Fruit fly (Drosophila melanogaster): ENCODE measurements around the gene Gmd.

Gene Gmd

dm6 chr2L:4976988-4977551 lies at the start of gene Gmd, which contains the start of gene CG3792:
Gene Gmd (minus strand): TSS chr2L:4977023.
Gene CG3792 (plus strand): TSS chr2L:4977312.
- no peak for TF ChIP-seq CTCF (optimal IDR thresholded peaks at IDR 0.05)
- TF ChIP-seq CG8478 (optimal IDR thresholded peaks at IDR 0.05), result no peak

dm6 chr2L:5025557-5025956 lies 48.7 kb upstream of the Gmd start:
- no peak for TF ChIP-seq CTCF (optimal IDR thresholded peaks at IDR 0.05)
- no peak for TF ChIP-seq CG8478 (optimal IDR thresholded peaks at IDR 0.05)

DNA sequence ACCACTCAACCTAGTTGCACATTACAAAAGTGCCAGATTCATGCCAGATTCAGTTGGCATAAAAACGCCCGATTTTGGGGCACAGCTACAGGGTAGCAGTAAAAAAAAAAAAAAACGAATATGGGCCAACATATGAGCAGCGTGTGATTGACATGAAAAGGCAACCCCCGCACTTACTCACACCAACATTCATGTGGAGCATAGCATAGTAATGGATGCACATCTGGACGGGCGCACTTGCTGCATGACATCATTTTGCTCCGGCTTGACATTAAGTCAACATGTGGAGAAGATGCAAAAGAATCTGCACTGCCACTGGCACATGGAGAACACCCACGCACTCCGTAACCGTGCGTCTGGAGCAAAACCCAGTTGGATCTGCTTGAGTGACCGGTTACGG lies 45.8 kb upstream of the Gmd start:
- TF ChIP-seq CTCF (optimal IDR thresholded peaks at IDR 0.05) (no peak), CG8478 (optimal IDR thresholded peaks at IDR 0.05) (no peak)

DNA sequence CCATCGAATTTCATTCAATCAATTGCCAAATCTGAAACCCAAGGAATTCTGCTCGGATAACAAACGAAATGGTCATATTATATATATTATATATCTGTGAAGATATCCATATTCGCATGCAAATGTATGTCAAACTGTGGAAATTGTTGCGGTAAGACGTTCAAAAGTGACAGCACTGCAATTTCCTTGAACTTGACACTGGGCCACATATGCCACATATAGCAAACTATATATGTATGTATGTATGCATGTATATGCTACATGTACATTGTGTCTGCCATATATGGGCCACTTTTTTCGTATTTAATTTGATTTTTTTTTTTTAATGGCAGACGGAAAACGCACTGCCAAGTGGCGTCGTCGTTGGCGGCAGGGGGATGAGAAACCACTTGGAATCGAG lies 43.7 kb upstream of the Gmd start:
- no peak for TF ChIP-seq CG8478 (optimal IDR thresholded peaks at IDR 0.05)
- no peak for TF ChIP-seq CTCF (optimal IDR thresholded peaks at IDR 0.05)

DNA sequence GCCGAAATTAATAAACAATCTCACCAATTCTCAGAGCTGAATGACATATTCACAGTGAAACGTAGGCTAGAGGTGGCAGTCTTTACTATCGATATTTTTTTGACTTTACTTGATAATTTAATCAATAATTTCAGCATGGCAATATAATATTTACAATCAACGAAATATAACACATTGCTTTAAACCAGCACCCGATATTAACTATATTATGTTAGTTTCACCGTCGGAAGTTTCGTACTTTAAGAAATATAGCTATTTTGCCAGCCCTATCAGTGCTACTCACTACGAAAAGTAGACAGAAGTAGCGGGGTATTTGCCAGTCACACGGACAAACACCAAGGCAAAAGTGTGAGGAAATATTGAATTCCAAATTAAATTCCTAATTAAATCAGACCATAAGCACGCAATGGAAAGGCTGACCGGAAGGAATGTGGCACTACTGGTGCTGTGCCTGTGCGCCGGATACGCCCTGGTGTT lies 34.0 kb upstream of the Gmd start, which contains the start of the genes CG31917, Tfb5 and SelT:
Gene CG31917 (minus strand): TSS at position 51 of the 477 bp plus-strand sequence.
Gene Tfb5 (minus strand): TSS at position 51 of the 477 bp plus-strand sequence.
Gene SelT (plus strand): TSS at position 139 of the 477 bp plus-strand sequence.
- TF ChIP-seq CTCF (optimal IDR thresholded peaks at IDR 0.05), result peak in 1 of 2 experiments; percentile 10
- no peak for TF ChIP-seq CG8478 (optimal IDR thresholded peaks at IDR 0.05)

DNA sequence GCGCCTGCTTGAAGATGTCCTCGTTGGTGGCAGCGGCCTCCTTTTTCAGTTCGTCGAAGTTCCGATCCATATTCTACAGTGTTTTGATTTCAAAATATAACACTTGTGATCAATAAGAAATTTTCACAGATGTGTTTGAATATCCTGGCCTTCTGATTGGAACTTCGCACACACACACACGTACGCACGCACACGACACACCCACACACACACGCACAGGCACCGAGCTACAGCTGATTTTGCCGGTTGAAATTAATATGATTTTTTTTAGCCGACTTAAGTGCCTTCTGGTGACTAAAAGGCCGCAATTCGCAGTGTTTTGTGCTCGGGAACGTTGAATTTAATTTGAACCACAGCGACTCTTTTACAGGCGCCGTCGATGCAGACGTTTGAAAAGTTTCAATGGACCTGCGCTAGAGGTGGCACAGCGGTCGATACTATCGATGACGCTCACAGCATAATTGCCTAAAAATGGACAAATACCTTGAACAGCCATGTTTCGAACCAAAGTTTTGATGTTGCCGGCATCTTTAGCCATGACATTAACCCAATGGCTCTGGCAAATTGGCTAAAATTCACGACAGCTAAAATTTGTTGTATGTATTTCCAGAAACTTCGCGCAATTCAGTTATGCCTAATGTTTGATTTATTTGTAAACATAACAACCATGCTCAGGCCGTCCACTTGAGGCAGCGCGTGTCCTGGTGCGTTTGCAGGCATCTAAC lies 32.6 kb upstream of the Gmd start, which contains the start of gene Rtnl1:
Gene Rtnl1 (minus strand): TSS at position 415 of the 725 bp plus-strand sequence.
- TF ChIP-seq CTCF (optimal IDR thresholded peaks at IDR 0.05), result peak; percentile 53 to 60
- TF ChIP-seq CG8478 (optimal IDR thresholded peaks at IDR 0.05), result no peak

- TF ChIP-seq CG8478 (optimal IDR thresholded peaks at IDR 0.05), result no peak
These were observed 30.4 kb upstream of the Gmd start for dm6 chr2L:5007256-5007655.

dm6 chr2L:5006323-5006722 lies 29.5 kb upstream of the Gmd start:
- TF ChIP-seq CTCF (optimal IDR thresholded peaks at IDR 0.05) (no peak), CG8478 (optimal IDR thresholded peaks at IDR 0.05) (no peak)

dm6 chr2L:5005464-5005764 lies 28.6 kb upstream of the Gmd start:
- no peak for TF ChIP-seq CG8478 (optimal IDR thresholded peaks at IDR 0.05)
- no peak for TF ChIP-seq CTCF (optimal IDR thresholded peaks at IDR 0.05)

dm6 chr2L:5004677-5005463 lies 28.0 kb upstream of the Gmd start:
- TF ChIP-seq CTCF (optimal IDR thresholded peaks at IDR 0.05), result no peak
- TF ChIP-seq CG8478 (optimal IDR thresholded peaks at IDR 0.05), result no peak

- TF ChIP-seq CG8478 (optimal IDR thresholded peaks at IDR 0.05), result no peak
- peak in 1 of 2 experiments; percentile 56 for TF ChIP-seq CTCF (optimal IDR thresholded peaks at IDR 0.05)
These were observed 27.0 kb upstream of the Gmd start for dm6 chr2L:5003670-5004453.

DNA sequence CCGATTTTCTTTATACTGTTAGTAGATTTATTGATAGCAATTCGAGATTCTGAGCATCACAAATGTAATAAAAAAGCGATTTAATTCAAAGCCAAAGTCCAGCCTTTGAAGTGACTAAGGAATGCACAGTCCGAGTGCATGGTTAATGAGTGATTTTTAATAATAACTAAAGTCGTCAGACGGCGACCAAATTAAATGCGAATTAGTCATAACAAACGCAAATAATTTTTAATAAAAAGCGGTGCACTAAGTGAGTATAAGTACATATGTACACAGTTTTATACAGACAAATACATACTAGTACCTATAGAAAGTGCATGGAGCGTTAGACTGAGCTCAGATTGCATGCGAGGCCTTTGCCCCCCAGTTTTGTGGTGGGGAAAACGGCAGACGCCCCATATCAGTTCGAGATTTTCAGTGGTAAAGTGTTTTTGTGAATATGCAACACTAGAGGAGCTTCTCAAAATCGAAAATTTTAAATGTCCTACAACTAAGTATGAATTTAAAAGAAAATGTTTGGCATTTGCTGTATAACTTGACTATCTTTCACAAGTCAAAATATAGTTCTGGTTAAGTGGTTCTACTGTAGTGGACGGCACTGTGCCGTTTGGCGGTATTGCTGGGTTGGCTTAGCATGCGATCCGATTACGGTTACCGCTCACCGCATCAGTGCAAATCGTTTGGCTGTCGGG lies 26.0 kb upstream of the Gmd start:
- TF ChIP-seq CTCF (optimal IDR thresholded peaks at IDR 0.05) (no peak), CG8478 (optimal IDR thresholded peaks at IDR 0.05) (no peak)

DNA sequence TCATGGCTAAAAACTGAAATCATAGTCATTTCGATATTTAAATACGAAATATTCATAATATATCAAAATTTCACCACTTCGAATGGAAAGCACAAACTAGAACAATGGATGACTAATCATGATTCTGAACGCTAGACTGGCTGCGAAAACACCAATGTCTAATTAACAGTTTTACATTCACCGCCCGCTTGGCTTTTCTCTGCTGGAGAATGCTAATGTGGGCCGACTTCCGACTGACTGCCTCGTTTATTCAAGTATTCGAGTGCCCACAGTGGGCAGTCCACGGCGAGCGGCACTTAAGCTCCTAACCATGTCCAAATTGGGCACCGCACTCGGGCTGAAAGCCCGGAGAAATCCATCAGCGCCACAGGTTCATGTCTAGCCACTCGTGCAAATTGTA lies 25.2 kb upstream of the Gmd start:
- TF ChIP-seq CTCF (optimal IDR thresholded peaks at IDR 0.05), result no peak
- TF ChIP-seq CG8478 (optimal IDR thresholded peaks at IDR 0.05), result no peak

DNA sequence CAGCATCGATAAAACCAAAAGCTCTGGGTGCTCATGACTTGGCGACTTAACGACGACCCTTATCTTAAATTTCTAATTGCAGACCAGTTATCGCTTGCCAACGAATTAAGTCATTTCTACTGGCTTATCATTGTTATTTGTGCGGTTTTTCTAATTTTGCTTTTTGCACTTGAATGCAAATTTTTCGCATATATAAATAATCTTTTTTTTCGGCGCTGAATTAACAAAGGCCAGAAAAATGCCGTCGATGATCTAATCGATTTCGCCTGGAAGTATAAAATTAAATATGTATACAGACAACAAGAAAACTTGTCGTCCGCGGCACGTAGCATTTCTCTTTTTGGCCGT lies 24.7 kb upstream of the Gmd start:
- no peak for TF ChIP-seq CTCF (optimal IDR thresholded peaks at IDR 0.05)
- no peak for TF ChIP-seq CG8478 (optimal IDR thresholded peaks at IDR 0.05)

Data from S2 (cell line).